Worm (Caenorhabditis elegans) whole organism, L1 larva: Measurements from ENCODE around the gene eif-3.G.

Experiments used
- ces-1 ChIP-seq: fragments of 150-350 bp; optimal IDR thresholded peaks from 2 replicates; lab custom pipeline; 2014; ENCODE audit warnings: missing biosample characterization, missing genetic modification reagents, missing genetic modification characterization
- egl-27 ChIP-seq, 2 experiments: fragments of 150-350 bp in 1 of 2; sonication (generic microtip); optimal IDR thresholded peaks; 3 replicates each; lab custom pipeline; 2017 to 2018; ENCODE audit warnings: missing biosample characterization in 2 of 2, missing genetic modification characterization in 2 of 2, missing genetic modification reagents in 2 of 2
- elt-2 ChIP-seq: sonication (generic microtip); optimal IDR thresholded peaks from 2 replicates; lab custom pipeline; 2016; ENCODE audit warnings: missing genetic modification characterization, mild to moderate bottlenecking, inconsistent platforms, missing compliant biosample characterization, missing genetic modification reagents
- jun-1 ChIP-seq: fragments of 150-350 bp; optimal IDR thresholded peaks from 2 replicates; lab custom pipeline; 2014; ENCODE audit warnings: missing biosample characterization, missing genetic modification reagents, missing genetic modification characterization
- nhr-11 ChIP-seq: fragments of 150-350 bp; optimal IDR thresholded peaks from 2 replicates; lab custom pipeline; 2014; ENCODE audit warnings: missing biosample characterization, missing genetic modification characterization
- nhr-47 ChIP-seq: sonication (generic microtip); optimal IDR thresholded peaks from 2 replicates; lab custom pipeline; 2016; ENCODE audit warnings: mild to moderate bottlenecking, missing genetic modification characterization, moderate library complexity, missing compliant biosample characterization
- zip-4 ChIP-seq: fragments of 200-800 bp; sonication (Bioruptor generic); optimal IDR thresholded peaks from 2 replicates; lab custom pipeline; 2018; ENCODE audit warnings: mild to moderate bottlenecking, missing genetic modification characterization, moderate library complexity, missing compliant biosample characterization

DNA sequence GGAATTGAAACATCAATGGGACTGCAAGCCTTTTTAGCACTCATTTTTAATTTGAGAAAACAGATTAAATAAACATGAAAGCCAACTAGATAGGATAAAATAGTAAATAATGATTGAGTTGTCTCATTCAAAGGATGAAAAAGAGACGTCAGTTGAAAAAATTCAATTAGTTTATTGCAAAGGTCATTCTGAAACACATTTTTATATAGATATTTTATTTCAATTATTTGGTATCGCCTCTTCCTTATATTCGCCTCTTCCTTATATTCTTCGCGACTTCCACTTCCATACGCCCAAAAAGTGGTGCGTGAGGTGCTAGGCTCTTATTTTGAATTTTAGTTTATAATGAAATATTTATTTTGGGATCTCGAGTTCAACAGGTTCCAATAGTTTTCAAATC, 7.6 kb upstream of the eif-3.G start, which contains the start of gene acp-4:
- TF ChIP-seq egl-27 (tag; optimal IDR thresholded peaks at IDR 0.05; lab: Kevin White, UChicago) (no peak), ces-1 (GFP tag; lab: Kevin White, UChicago) (no peak), zip-4 (no peak), nhr-11 (tag; lab: Kevin White, UChicago) (no peak), elt-2 (no peak), jun-1 (tag; lab: Kevin White, UChicago) (no peak), nhr-47 (tag; lab: Kevin White, UChicago) (no peak)
